Worm (Caenorhabditis elegans) whole organism, late embryonic: ENCODE results near the gene F22E5.8.

Source experiments
- gmeb-2 ChIP-seq: sonication (generic microtip); optimal IDR thresholded peaks from 2 replicates; lab custom pipeline; 2016; ENCODE audit warnings: missing genetic modification characterization, inconsistent platforms, missing compliant biosample characterization
- hlh-15 ChIP-seq: sonication (generic microtip); optimal IDR thresholded peaks from 2 replicates; lab custom pipeline; 2016; ENCODE audit warnings: missing genetic modification characterization, missing compliant biosample characterization
- lin-11 ChIP-seq: fragments of 200-800 bp; sonication (Bioruptor generic); optimal IDR thresholded peaks from 2 replicates; lab custom pipeline; 2018; ENCODE audit warnings: mild to moderate bottlenecking, missing genetic modification characterization, missing compliant biosample characterization
- unc-55 ChIP-seq: sonication (generic microtip); optimal IDR thresholded peaks from 2 replicates; lab custom pipeline; 2017; ENCODE audit warnings: missing biosample characterization, missing genetic modification reagents, missing genetic modification characterization

DNA sequence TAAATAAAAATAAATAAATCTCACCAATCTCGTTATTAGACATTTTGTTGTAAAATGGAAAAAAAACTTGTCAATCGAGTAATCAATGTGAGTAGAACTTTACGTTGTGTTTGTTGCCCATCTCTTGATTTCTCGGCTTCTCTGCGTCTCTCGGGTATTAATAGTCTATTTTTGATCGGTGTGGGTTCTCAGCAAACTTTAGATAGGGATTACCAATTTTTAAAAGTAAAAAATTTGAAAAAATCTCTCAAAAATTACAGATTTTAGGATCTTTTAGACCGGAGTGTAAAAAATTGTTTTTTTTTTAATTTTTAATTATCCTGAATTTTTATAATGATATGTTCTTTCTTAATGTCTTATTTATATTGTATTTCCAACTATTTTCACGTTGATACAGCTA, 2.5 kb upstream of the F22E5.8 start, which contains the start of gene F22E5.21:
- TF ChIP-seq gmeb-2 (tag; lab: Kevin White, UChicago): no peak
- TF ChIP-seq hlh-15 (tag; lab: Kevin White, UChicago): no peak
- no peak for TF ChIP-seq lin-11
- TF ChIP-seq unc-55 (GFP tag; lab: Kevin White, UChicago): no peak
